Worm (Caenorhabditis elegans) whole organism, young adult: Measurements from ENCODE around the gene mip-2.

Source experiments
- B0019.2 ChIP-seq: fragments of 200-800 bp; sonication (Bioruptor generic); conservative IDR thresholded peaks from 2 replicates; pipeline ENCODE4 v1.3.6; 2022; ENCODE audit warnings: missing genetic modification reagents, missing genetic modification characterization, missing compliant biosample characterization
- B0035.1 ChIP-seq: sonication (generic microtip); optimal IDR thresholded peaks from 2 replicates; lab custom pipeline; 2016; ENCODE audit warnings: missing genetic modification characterization, mild to moderate bottlenecking, missing compliant biosample characterization, missing genotype, missing genetic modification reagents
- B0261.1 ChIP-seq: sonication (generic microtip); optimal IDR thresholded peaks from 2 replicates; lab custom pipeline; 2016; ENCODE audit warnings: mild to moderate bottlenecking, missing genetic modification characterization, moderate library complexity, missing compliant biosample characterization
- D2030.7 ChIP-seq: fragments of 200-800 bp; sonication (Bioruptor generic); IDR thresholded peaks from 2 replicates; pipeline ENCODE4 v1.3.6; 2022; ENCODE audit warnings: missing genetic modification reagents, missing genetic modification characterization, missing compliant biosample characterization
- F10E7.11 ChIP-seq: sonication (generic microtip); optimal IDR thresholded peaks from 2 replicates; lab custom pipeline; 2017; ENCODE audit warnings: mild to moderate bottlenecking, missing genetic modification characterization, moderate library complexity, missing compliant biosample characterization
- F22D6.2 ChIP-seq: sonication (generic microtip); optimal IDR thresholded peaks from 2 replicates; lab custom pipeline; 2016; ENCODE audit warnings: mild to moderate bottlenecking, missing genetic modification characterization, missing compliant biosample characterization
- F33H1.4 ChIP-seq: fragments of 200-800 bp; sonication (Bioruptor generic); IDR thresholded peaks from 2 replicates; pipeline ENCODE4 v1.3.6; 2022; ENCODE audit warnings: missing genetic modification reagents, missing genetic modification characterization, missing compliant biosample characterization
- F52B5.7 ChIP-seq: sonication (generic microtip); optimal IDR thresholded peaks from 2 replicates; lab custom pipeline; 2016; ENCODE audit warnings: mild to moderate bottlenecking, missing genetic modification characterization, missing compliant biosample characterization
- F57C9.4 ChIP-seq: sonication (generic microtip); optimal IDR thresholded peaks from 2 replicates; lab custom pipeline; 2017; ENCODE audit warnings: mild to moderate bottlenecking, missing genetic modification characterization, missing compliant biosample characterization
- Y53F4B.3 ChIP-seq: fragments of 200-800 bp; sonication (Bioruptor generic); IDR thresholded peaks from 2 replicates; pipeline ENCODE4 v1.3.6; 2022; ENCODE audit warnings: missing genetic modification reagents, missing genetic modification characterization, missing compliant biosample characterization
- Y67H2A.10 ChIP-seq: fragments of 200-800 bp; sonication (Bioruptor generic); conservative IDR thresholded peaks from 2 replicates; pipeline ENCODE4 v1.3.6; 2022; ENCODE audit warnings: missing genetic modification reagents, missing genetic modification characterization, missing compliant biosample characterization
- aptf-3 ChIP-seq: fragments of 200-800 bp; sonication (Bioruptor generic); IDR thresholded peaks from 2 replicates; pipeline ENCODE4 v1.3.6; 2022; ENCODE audit warnings: missing genetic modification characterization, missing compliant biosample characterization
- athp-1 ChIP-seq: sonication (generic microtip); optimal IDR thresholded peaks from 2 replicates; lab custom pipeline; 2017; ENCODE audit warnings: mild to moderate bottlenecking, missing genetic modification characterization, missing compliant biosample characterization
- attf-3 ChIP-seq: fragments of 200-800 bp; sonication (Bioruptor generic); conservative IDR thresholded peaks from 2 replicates; pipeline ENCODE4 v1.3.6; 2022; ENCODE audit warnings: missing genetic modification reagents, missing genetic modification characterization, missing compliant biosample characterization
- attf-6 ChIP-seq: fragments of 200-800 bp; sonication (Bioruptor generic); IDR thresholded peaks from 2 replicates; pipeline ENCODE4 v1.3.6; 2022; ENCODE audit warnings: missing genetic modification reagents, missing genetic modification characterization, missing compliant biosample characterization
- bed-1 ChIP-seq: fragments of 200-800 bp; sonication (Bioruptor generic); IDR thresholded peaks from 2 replicates; pipeline ENCODE4 v1.3.6; 2022; ENCODE audit warnings: missing genetic modification reagents, missing genetic modification characterization, missing compliant biosample characterization
- bed-2 ChIP-seq: fragments of 200-800 bp; sonication (Bioruptor generic); IDR thresholded peaks from 2 replicates; pipeline ENCODE4 v1.3.6; 2022; ENCODE audit warnings: missing genetic modification reagents, missing genetic modification characterization, missing compliant biosample characterization
- ceh-100 ChIP-seq: fragments of 200-800 bp; sonication (Bioruptor generic); IDR thresholded peaks from 2 replicates; pipeline ENCODE4 v1.3.6; 2022; ENCODE audit warnings: missing genetic modification reagents, missing genetic modification characterization, missing compliant biosample characterization
- chd-7 ChIP-seq: sonication (generic microtip); optimal IDR thresholded peaks from 2 replicates; lab custom pipeline; 2016; ENCODE audit warnings: mild to moderate bottlenecking, missing genetic modification characterization, moderate library complexity, missing compliant biosample characterization
- efl-1 ChIP-seq: fragments of 150-350 bp; optimal IDR thresholded peaks from 2 replicates; lab custom pipeline; 2014; ENCODE audit warnings: missing biosample characterization, missing genetic modification reagents, missing genetic modification characterization
- ets-4 ChIP-seq: fragments of 200-800 bp; sonication (Bioruptor generic); optimal IDR thresholded peaks from 2 replicates; lab custom pipeline; 2018; ENCODE audit warnings: mild to moderate bottlenecking, missing genetic modification characterization, missing compliant biosample characterization
- gei-17 ChIP-seq: fragments of 200-800 bp; sonication (Bioruptor generic); optimal IDR thresholded peaks from 2 replicates; lab custom pipeline; 2018; ENCODE audit warnings: mild to moderate bottlenecking, missing genetic modification characterization, missing compliant biosample characterization
- hlh-26 ChIP-seq: fragments of 200-800 bp; sonication (Bioruptor generic); conservative IDR thresholded peaks from 2 replicates; pipeline ENCODE4 v1.3.6; 2022; ENCODE audit warnings: missing genetic modification reagents, missing genetic modification characterization, missing compliant biosample characterization
- hsf-1 ChIP-seq: fragments of 200-800 bp; sonication (Bioruptor generic); IDR thresholded peaks from 2 replicates; pipeline ENCODE4 v1.3.6; 2022; ENCODE audit warnings: missing genetic modification reagents, missing genetic modification characterization, missing compliant biosample characterization
- lag-1 ChIP-seq: fragments of 200-800 bp; sonication (Bioruptor generic); IDR thresholded peaks from 2 replicates; pipeline ENCODE4 v1.3.6; 2022; ENCODE audit warnings: missing genetic modification reagents, missing genetic modification characterization, missing compliant biosample characterization
- lin-54 ChIP-seq: fragments of 200-800 bp; sonication (Bioruptor generic); optimal IDR thresholded peaks from 2 replicates; lab custom pipeline; 2018; ENCODE audit warnings: mild to moderate bottlenecking, missing genetic modification characterization, missing compliant biosample characterization
- madf-6 ChIP-seq: fragments of 200-800 bp; sonication (Bioruptor generic); IDR thresholded peaks from 2 replicates; pipeline ENCODE4 v1.3.6; 2022; ENCODE audit warnings: missing genetic modification reagents, missing genetic modification characterization, missing compliant biosample characterization
- madf-8 ChIP-seq: fragments of 200-800 bp; sonication (Bioruptor generic); conservative IDR thresholded peaks from 2 replicates; pipeline ENCODE4 v1.3.6; 2022; ENCODE audit warnings: missing genetic modification reagents, missing genetic modification characterization, missing compliant biosample characterization
- mxl-1 ChIP-seq: sonication (generic microtip); optimal IDR thresholded peaks from 2 replicates; lab custom pipeline; 2016; ENCODE audit warnings: missing genetic modification characterization, missing compliant biosample characterization
- nfya-1 ChIP-seq: sonication (generic microtip); optimal IDR thresholded peaks from 2 replicates; lab custom pipeline; 2017; ENCODE audit warnings: antibody characterized with exemption, missing compliant biosample characterization, missing genetic modification characterization, borderline replicate concordance; ENCODE audit not compliant: insufficient read depth
- nfyb-1 ChIP-seq: fragments of 200-800 bp; sonication (Bioruptor generic); IDR thresholded peaks from 2 replicates; pipeline ENCODE4 v1.3.6; 2022; ENCODE audit warnings: missing genetic modification reagents, missing genetic modification characterization, missing compliant biosample characterization
- nhr-179 ChIP-seq: sonication (generic microtip); optimal IDR thresholded peaks from 2 replicates; lab custom pipeline; 2016; ENCODE audit warnings: mild to moderate bottlenecking, missing genetic modification characterization, missing compliant biosample characterization
- nhr-80 ChIP-seq: sonication (generic microtip); optimal IDR thresholded peaks from 2 replicates; lab custom pipeline; 2016; ENCODE audit warnings: missing genetic modification characterization, missing compliant biosample characterization
- sea-2 ChIP-seq: fragments of 200-800 bp; sonication (Bioruptor generic); IDR thresholded peaks from 2 replicates; pipeline ENCODE4 v1.3.6; 2022; ENCODE audit warnings: missing genetic modification characterization, missing compliant biosample characterization
- sptf-2 ChIP-seq: fragments of 200-800 bp; sonication (Bioruptor generic); optimal IDR thresholded peaks from 2 replicates; lab custom pipeline; 2018; ENCODE audit warnings: mild to moderate bottlenecking, missing genetic modification characterization, missing compliant biosample characterization
- unc-130 ChIP-seq: sonication (generic microtip); optimal IDR thresholded peaks from 2 replicates; lab custom pipeline; 2016; ENCODE audit warnings: missing genetic modification reagents, missing genetic modification characterization, missing compliant biosample characterization
- xnd-1 ChIP-seq: sonication (generic microtip); optimal IDR thresholded peaks from 2 replicates; lab custom pipeline; 2016; ENCODE audit warnings: missing genotype, missing genetic modification reagents, missing genetic modification characterization, missing compliant biosample characterization
- zfh-2 ChIP-seq: fragments of 200-800 bp; sonication (Bioruptor generic); conservative IDR thresholded peaks from 2 replicates; pipeline ENCODE4 v1.3.6; 2022; ENCODE audit warnings: missing genetic modification reagents, missing genetic modification characterization, missing compliant biosample characterization
- ztf-18 ChIP-seq: sonication (generic microtip); optimal IDR thresholded peaks from 2 replicates; lab custom pipeline; 2016; ENCODE audit warnings: missing genotype, mild to moderate bottlenecking, missing genetic modification characterization, missing compliant biosample characterization
- ztf-3 ChIP-seq: fragments of 200-800 bp; sonication (Bioruptor generic); optimal IDR thresholded peaks from 2 replicates; lab custom pipeline; 2018; ENCODE audit warnings: mild to moderate bottlenecking, missing genetic modification characterization, missing compliant biosample characterization

mip-2 gene

ce11 chrV:13645848-13646578 lies 25.7 kb downstream of the mip-2 start (continued):
- TF ChIP-seq F52B5.7 (tag; lab: Kevin White, UChicago) (no peak), ztf-3 (GFP tag; lab: Kevin White, UChicago) (no peak), F10E7.11 (tag; lab: Kevin White, UChicago) (no peak), sea-2 (GFP tag; lab: Robert Waterston, UW) (0 out of 2 replicates have a peak, but pooled peaks have one; percentile 81), efl-1 (GFP tag; lab: Kevin White, UChicago) (no peak), gei-17 (GFP tag; lab: Kevin White, UChicago) (no peak), nfyb-1 (0 out of 2 replicates have a peak, but pooled peaks have one; percentile 36), chd-7 (tag; lab: Kevin White, UChicago) (no peak), F22D6.2 (tag; lab: Kevin White, UChicago) (no peak), D2030.7 (GFP tag; lab: Robert Waterston, UW) (peak; percentile 30), F57C9.4 (no peak), hsf-1 (peak; percentile 12; the same call in 1 of the 2 replicates), bed-2 (no peak), attf-3 (GFP tag; lab: Robert Waterston, UW) (peak; percentile 27; the same call in 1 of the 2 replicates), B0035.1 (no peak), F33H1.4 (GFP tag; lab: Robert Waterston, UW) (peak; percentile 5; the same call in 1 of the 2 replicates), athp-1 (no peak), aptf-3 (GFP tag; lab: Robert Waterston, UW) (no peak), mxl-1 (tag; lab: Kevin White, UChicago) (no peak), lag-1 (GFP tag; lab: Robert Waterston, UW) (peak; percentile 20; the same call in 1 of the 2 replicates)
- TF ChIP-seq, all 124 proteins: peak for 35

- peak; percentile 68 for TF ChIP-seq nhr-80
- no peak for TF ChIP-seq madf-8 (GFP tag; lab: Robert Waterston, UW)
- TF ChIP-seq ets-4: peak; percentile 21
These were observed 33.7 kb downstream of the mip-2 start for ce11 chrV:13638040-13638439.

- TF ChIP-seq ztf-18 (tag; lab: Kevin White, UChicago) (no peak), attf-6 (GFP tag; lab: Robert Waterston, UW) (no peak), unc-130 (GFP tag; lab: Kevin White, UChicago) (no peak), F22D6.2 (tag; lab: Kevin White, UChicago) (no peak), nfya-1 (tag; lab: Kevin White, UChicago) (no peak), bed-1 (GFP tag; lab: Robert Waterston, UW) (no peak), lin-54 (GFP tag; lab: Kevin White, UChicago) (no peak), nhr-179 (tag; lab: Kevin White, UChicago) (no peak), hlh-26 (no peak), zfh-2 (no peak), B0035.1 (no peak), F57C9.4 (no peak), B0019.2 (no peak), madf-6 (GFP tag; lab: Robert Waterston, UW) (no peak), Y53F4B.3 (no peak)
These were observed 35.3 kb downstream of the mip-2 start for ce11 chrV:13636411-13636810.

ce11 chrV:13634149-13634548 lies 37.6 kb downstream of the mip-2 start, which contains the start of gene H37A05.2:
Gene H37A05.2 (minus strand): TSS chrV:13634249.
- TF ChIP-seq Y67H2A.10 (no peak), lag-1 (GFP tag; lab: Robert Waterston, UW) (no peak), xnd-1 (tag; lab: Kevin White, UChicago) (no peak), ceh-100 (GFP tag; lab: Robert Waterston, UW) (no peak), sptf-2 (GFP tag; lab: Kevin White, UChicago) (no peak), B0261.1 (tag; lab: Kevin White, UChicago) (no peak)
